Worm (Caenorhabditis elegans): ENCODE results near the gene C24H10.4.

C24H10.4 gene

DNA sequence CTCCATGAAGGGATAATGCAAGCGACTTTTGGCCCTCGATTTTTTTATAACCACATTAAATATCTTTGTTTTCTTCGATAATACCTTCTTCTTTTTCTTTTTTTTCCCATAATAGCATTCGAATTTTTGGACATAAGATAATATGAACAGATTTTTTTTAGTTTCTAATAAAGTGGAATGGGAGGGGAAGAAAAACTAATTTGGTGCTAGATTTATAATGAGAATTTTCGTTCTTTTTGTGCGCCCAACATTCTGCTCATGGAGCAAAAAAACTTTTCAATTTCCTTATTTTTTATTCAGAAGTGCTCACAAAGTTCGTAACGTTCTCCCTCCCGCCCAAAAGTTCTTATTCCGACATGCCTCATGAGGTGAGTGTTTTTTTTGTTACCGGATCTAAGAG is 43.3 kb downstream of the C24H10.4 start, which contains the start of gene ZC449.8:
ZC449.8 (plus strand) TSS at position 301 of the 400 bp plus-strand sequence.
- TF ChIP-seq ets-5 (GFP tag; IDR thresholded peaks at IDR 0.05) (no peak), egl-13 (tag; optimal IDR thresholded peaks at IDR 0.05) (no peak), ceh-63 (GFP tag; optimal IDR thresholded peaks at IDR 0.05) (no peak)

DNA sequence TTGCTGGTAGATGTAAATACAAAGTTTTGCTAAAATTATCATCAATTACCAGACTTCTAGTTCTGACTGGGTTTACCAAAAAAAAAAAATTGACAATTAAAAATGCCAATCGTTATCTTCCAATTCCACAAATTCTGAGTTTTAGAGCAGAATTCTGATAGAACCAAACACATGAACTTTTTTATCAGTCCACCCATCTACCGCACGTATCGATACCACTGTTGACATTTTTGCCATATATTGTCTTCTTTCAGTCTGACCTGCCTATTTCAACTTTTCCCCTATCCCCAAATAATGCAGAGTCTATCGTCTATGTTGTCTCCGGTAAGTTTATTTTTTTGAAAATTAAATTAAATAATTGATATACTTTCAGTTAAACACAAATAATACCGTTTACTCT is 45.2 kb downstream of the C24H10.4 start, which contains the start of gene ZC449.7:
ZC449.7 (plus strand) TSS at position 249 of the 400 bp plus-strand sequence.
- TF ChIP-seq ceh-63 (GFP tag; optimal IDR thresholded peaks at IDR 0.05) = no peak
- no peak for TF ChIP-seq tbx-2 (tag; optimal IDR thresholded peaks at IDR 0.05)
- peak; percentile 39 for TF ChIP-seq elt-2 (tag; optimal IDR thresholded peaks at IDR 0.05)
- no peak for TF ChIP-seq lsy-2 (tag; optimal IDR thresholded peaks at IDR 0.05)

DNA sequence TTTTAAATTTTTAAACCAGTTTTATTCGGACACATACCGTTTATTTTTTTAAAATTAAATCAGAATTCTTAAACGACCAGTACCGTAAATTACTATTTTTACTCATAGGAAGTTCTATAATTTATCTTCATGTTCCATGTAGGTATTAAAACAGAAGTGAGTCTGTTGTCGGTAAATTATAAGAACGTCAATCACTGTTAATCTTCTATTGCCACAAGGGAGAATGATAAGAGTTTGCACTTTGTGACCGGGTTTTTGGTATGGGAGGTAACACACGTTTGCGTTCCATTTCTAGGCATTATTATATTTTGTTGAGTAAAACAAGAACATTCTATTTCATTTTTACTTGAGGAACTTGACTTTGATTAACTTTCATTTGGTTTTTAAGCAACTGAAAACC is 50.1 kb downstream of the C24H10.4 start, which contains the start of gene hsd-3:
hsd-3 (plus strand) TSS at position 301 of the 400 bp plus-strand sequence.
- no peak for TF ChIP-seq nhr-71 (tag; optimal IDR thresholded peaks at IDR 0.05)
- no peak for TF ChIP-seq nhr-84 (tag; optimal IDR thresholded peaks at IDR 0.05)
- no peak for TF ChIP-seq ztf-11 (tag; optimal IDR thresholded peaks at IDR 0.05)

All from whole organism, L1 larva.